Worm (Caenorhabditis elegans): ENCODE data around the gene pcp-1.

- TF ChIP-seq lim-7 (GFP tag; IDR thresholded peaks at IDR 0.05): no peak
- no peak for TF ChIP-seq ZK546.5 (tag; optimal IDR thresholded peaks at IDR 0.05)
- no peak for TF ChIP-seq nhr-10 (tag; optimal IDR thresholded peaks at IDR 0.05)
- no peak for TF ChIP-seq pha-4 (GFP tag; IDR thresholded peaks at IDR 0.05)
- TF ChIP-seq pha-4 (tag; optimal IDR thresholded peaks at IDR 0.05): no peak
- TF ChIP-seq pqm-1 (tag; optimal IDR thresholded peaks at IDR 0.05): no peak
- no peak for TF ChIP-seq duxl-1 (tag; optimal IDR thresholded peaks at IDR 0.05; ENCODE audit: poor library complexity)
- no peak for TF ChIP-seq mxl-2 (GFP tag; conservative IDR thresholded peaks at IDR 0.05)
- no peak for TF ChIP-seq lin-15B (tag; optimal IDR thresholded peaks at IDR 0.05)
- no peak for TF ChIP-seq ceh-20 (GFP tag; IDR thresholded peaks at IDR 0.05)
- no peak for TF ChIP-seq lin-29 (GFP tag; IDR thresholded peaks at IDR 0.05)
Observed at ce11 chrIII:7778530-7778929, 19.8 kb downstream of the pcp-1 start.

Data from whole organism, L4 larva.